Worm (Caenorhabditis elegans): Measurements from ENCODE around the gene T26A5.6.

The T26A5.6 gene

DNA sequence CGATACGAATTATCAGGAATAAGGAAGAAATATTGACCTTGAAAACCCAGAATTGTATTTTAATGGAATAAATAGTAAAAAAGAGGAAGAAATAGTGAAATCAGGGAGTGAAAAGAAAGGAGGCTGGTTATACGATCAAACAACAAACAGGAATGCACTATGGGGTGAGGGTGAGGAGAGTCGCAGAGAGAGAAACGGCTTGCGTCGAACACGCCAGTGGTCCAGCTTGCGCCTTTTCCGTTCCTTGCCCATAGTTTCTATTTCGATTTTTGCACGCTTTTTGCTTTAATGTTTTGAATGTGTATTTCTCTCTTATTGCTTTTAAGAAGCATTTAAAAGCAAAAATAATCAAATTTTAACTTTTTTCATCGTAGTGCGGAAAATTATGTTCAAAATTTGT lies 3.2 kb upstream of the T26A5.6 start (continued):
- TF ChIP-seq unc-39 (tag; optimal IDR thresholded peaks at IDR 0.05) (no peak), zip-2 (tag; optimal IDR thresholded peaks at IDR 0.05) (peak; percentile 39), zip-11 (GFP tag; IDR thresholded peaks at IDR 0.05) (no peak), ceh-82 (tag; optimal IDR thresholded peaks at IDR 0.05) (no peak), vab-7 (GFP tag; IDR thresholded peaks at IDR 0.05) (no peak), aha-1 (tag) (peak; percentile 98), fkh-10 (GFP tag; optimal IDR thresholded peaks at IDR 0.05) (peak; percentile 7), snpc-1.2 (GFP tag; IDR thresholded peaks at IDR 0.05) (no peak), nhr-6 (tag; optimal IDR thresholded peaks at IDR 0.05) (peak; percentile 88), spr-1 (tag; optimal IDR thresholded peaks at IDR 0.05) (peak; percentile 80), Y48G9A.11 (GFP tag; IDR thresholded peaks at IDR 0.05) (no peak), gei-8 (GFP tag; optimal IDR thresholded peaks at IDR 0.05) (no peak), ces-1 (GFP tag; optimal IDR thresholded peaks at IDR 0.05) (no peak), rbr-2 (tag; optimal IDR thresholded peaks at IDR 0.05) (peak; percentile 87), mep-1 (tag; optimal IDR thresholded peaks at IDR 0.05) (peak; percentile 95), jun-1 (tag; optimal IDR thresholded peaks at IDR 0.05) (peak; percentile 5), dpl-1 (GFP tag; optimal IDR thresholded peaks at IDR 0.05) (peak; percentile 81), nhr-237 (tag; optimal IDR thresholded peaks at IDR 0.05) (no peak), daf-19 (GFP tag; conservative IDR thresholded peaks at IDR 0.05) (no peak), dmd-9 (GFP tag; IDR thresholded peaks at IDR 0.05) (no peak), Y5F2A.4 (GFP tag; optimal IDR thresholded peaks at IDR 0.05) (no peak), attf-4 (tag; optimal IDR thresholded peaks at IDR 0.05) (no peak), lin-1 (GFP tag; IDR thresholded peaks at IDR 0.05) (peak; percentile 66), madf-9 (GFP tag; conservative IDR thresholded peaks at IDR 0.05) (0 out of 2 replicates have a peak, but pooled peaks have one; percentile 34), ceh-28 (tag; optimal IDR thresholded peaks at IDR 0.05) (no peak)

DNA sequence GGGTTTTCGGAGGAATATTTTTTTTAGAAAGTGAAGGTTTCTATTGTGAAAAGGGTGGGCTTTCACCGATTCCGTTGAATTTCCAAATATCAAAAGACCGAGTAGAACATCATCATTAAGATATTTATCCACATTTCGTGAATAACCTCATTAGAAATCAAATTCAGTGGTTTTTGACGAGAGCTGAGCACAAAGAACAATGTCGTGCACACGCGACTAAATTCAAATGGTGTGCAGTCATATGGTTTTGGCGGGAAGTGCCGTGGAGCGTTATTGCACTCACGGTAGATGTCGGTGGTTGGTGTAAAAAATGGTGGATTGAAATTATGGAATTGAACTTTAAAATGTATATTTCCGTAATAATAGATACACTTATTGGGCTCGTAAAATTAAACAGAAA lies 2.2 kb upstream of the T26A5.6 start:
- TF ChIP-seq ceh-28 (tag; optimal IDR thresholded peaks at IDR 0.05) (no peak), nhr-11 (tag; optimal IDR thresholded peaks at IDR 0.05) (no peak), Y105C5A.15 (GFP tag; IDR thresholded peaks at IDR 0.05) (no peak), snpc-4 (tag; optimal IDR thresholded peaks at IDR 0.05) (no peak), F10B5.3 (tag; optimal IDR thresholded peaks at IDR 0.05) (no peak), F37D6.2 (tag; optimal IDR thresholded peaks at IDR 0.05) (no peak), aha-1 (tag) (no peak), nhr-6 (tag; optimal IDR thresholded peaks at IDR 0.05) (no peak), mep-1 (tag; optimal IDR thresholded peaks at IDR 0.05) (peak; percentile 40), rbr-2 (tag; optimal IDR thresholded peaks at IDR 0.05) (no peak), snpc-1.2 (GFP tag; IDR thresholded peaks at IDR 0.05) (no peak), unc-130 (GFP tag; optimal IDR thresholded peaks at IDR 0.05) (no peak), nhr-28 (tag; optimal IDR thresholded peaks at IDR 0.05) (no peak), sdz-12 (GFP tag; optimal IDR thresholded peaks at IDR 0.05) (no peak), lin-13 (GFP tag; optimal IDR thresholded peaks at IDR 0.05) (no peak), skn-1 (tag; optimal IDR thresholded peaks at IDR 0.05) (no peak), pha-4 (GFP tag; IDR thresholded peaks at IDR 0.05) (no peak), pha-4 (tag; optimal IDR thresholded peaks at IDR 0.05) (no peak), lsy-2 (tag; optimal IDR thresholded peaks at IDR 0.05) (peak in 1 of 2 experiments; percentile 28), vab-7 (GFP tag; IDR thresholded peaks at IDR 0.05) (no peak), egl-43 (GFP tag; IDR thresholded peaks at IDR 0.05) (no peak), lir-3 (tag; optimal IDR thresholded peaks at IDR 0.05) (no peak), mxl-2 (GFP tag; conservative IDR thresholded peaks at IDR 0.05) (no peak), unc-62 (GFP tag; optimal IDR thresholded peaks at IDR 0.05 in 1 of 2) (peak in 1 of 2 experiments; percentile 96), unc-62 (tag; optimal IDR thresholded peaks at IDR 0.05) (no peak), Y48G9A.11 (GFP tag; IDR thresholded peaks at IDR 0.05) (no peak), daf-16 (GFP tag; optimal IDR thresholded peaks at IDR 0.05) (no peak), daf-16 (tag; optimal IDR thresholded peaks at IDR 0.05) (no peak), hlh-11 (tag; optimal IDR thresholded peaks at IDR 0.05) (peak; percentile 10), D1046.2 (GFP tag; IDR thresholded peaks at IDR 0.05) (no peak), daf-19 (GFP tag; conservative IDR thresholded peaks at IDR 0.05) (no peak), hlh-30 (tag; optimal IDR thresholded peaks at IDR 0.05; ENCODE audit: insufficient read depth) (peak; percentile 76), hmg-1.1 (GFP tag; IDR thresholded peaks at IDR 0.05) (0 out of 2 replicates have a peak, but pooled peaks have one; percentile 11), fkh-10 (GFP tag; optimal IDR thresholded peaks at IDR 0.05) (no peak), dmd-6 (GFP tag; IDR thresholded peaks at IDR 0.05) (no peak), zfp-2 (tag; optimal IDR thresholded peaks at IDR 0.05) (no peak), ceh-32 (tag; optimal IDR thresholded peaks at IDR 0.05; ENCODE audit: poor library complexity) (no peak), zip-11 (GFP tag; IDR thresholded peaks at IDR 0.05) (no peak)

Data from whole organism, L4 larva.